Worm (Caenorhabditis elegans): ENCODE results near the gene K06A4.6.

DNA sequence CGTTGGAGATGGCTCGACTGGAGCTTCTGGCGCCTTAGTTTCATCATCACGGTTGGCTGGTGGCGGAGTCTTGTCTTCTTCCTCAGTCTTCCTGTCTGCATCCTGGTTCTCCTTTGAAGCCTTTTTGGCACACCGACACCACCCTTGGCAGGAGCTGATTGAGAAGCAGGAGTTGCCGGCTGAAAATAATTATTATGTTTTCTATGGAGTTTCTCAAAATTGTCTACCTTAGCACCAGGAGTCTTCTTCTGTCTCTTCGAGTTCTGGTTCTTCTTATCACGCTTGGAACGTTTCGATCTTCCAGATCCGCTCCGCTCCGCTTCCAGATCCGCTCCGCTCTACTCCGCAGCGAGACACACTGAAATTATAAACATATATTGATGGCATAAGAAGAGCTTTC, at the start of gene K06A4.6:
- TF ChIP-seq crh-2 (tag; optimal IDR thresholded peaks at IDR 0.05) (no peak), nhr-12 (tag; optimal IDR thresholded peaks at IDR 0.05) (no peak), peb-1 (tag; optimal IDR thresholded peaks at IDR 0.05) (no peak), mdl-1 (tag; optimal IDR thresholded peaks at IDR 0.05) (no peak), snpc-4 (tag; optimal IDR thresholded peaks at IDR 0.05) (no peak), ama-1 (optimal IDR thresholded peaks at IDR 0.05) (no peak)
